Worm (Caenorhabditis elegans) whole organism, L1 larva: ENCODE results near the gene ZK593.2.

Experiments
- lin-15B ChIP-seq: fragments of 150-350 bp; sonication (generic microtip); optimal IDR thresholded peaks from 3 replicates; lab custom pipeline; 2014; ENCODE audit warnings: missing biosample characterization, missing genetic modification characterization
- unc-30 ChIP-seq: sonication (generic microtip); optimal IDR thresholded peaks from 2 replicates; lab custom pipeline; 2017; ENCODE audit warnings: missing biosample characterization, missing genetic modification characterization

ce11 chrIV:10909206-10909605 is 4.0 kb upstream of the ZK593.2 start, which contains the start of gene ZK596.2:
- no peak for TF ChIP-seq unc-30 (tag; lab: Kevin White, UChicago)
- no peak for TF ChIP-seq lin-15B (tag; lab: Kevin White, UChicago)
